Worm (Caenorhabditis elegans) whole organism, early embryonic: ENCODE measurements around the gene R05G6.3.

ENCODE experiments used
- B0310.2 ChIP-seq: sonication (generic microtip); optimal IDR thresholded peaks from 2 replicates; lab custom pipeline; 2016; ENCODE audit warnings: mild to moderate bottlenecking, missing genetic modification characterization, missing compliant biosample characterization
- F13C5.2 ChIP-seq: sonication (generic microtip); optimal IDR thresholded peaks from 2 replicates; lab custom pipeline; 2017; ENCODE audit warnings: mild to moderate bottlenecking, missing genetic modification characterization, inconsistent platforms, missing compliant biosample characterization
- aly-1 ChIP-seq: sonication (generic microtip); optimal IDR thresholded peaks from 2 replicates; lab custom pipeline; 2016; ENCODE audit warnings: missing genetic modification characterization, missing compliant biosample characterization
- ama-1 ChIP-seq: fragments of 150-350 bp; optimal IDR thresholded peaks from 2 replicates; lab custom pipeline; 2014
- ceh-13 ChIP-seq: fragments of 200-800 bp; sonication (Bioruptor generic); optimal IDR thresholded peaks from 2 replicates; lab custom pipeline; 2018; ENCODE audit warnings: mild to moderate bottlenecking, missing genetic modification characterization, missing compliant biosample characterization
- ceh-36 ChIP-seq: sonication (generic microtip); optimal IDR thresholded peaks from 2 replicates; lab custom pipeline; 2016; ENCODE audit warnings: missing genetic modification characterization, inconsistent platforms, missing compliant biosample characterization
- ets-7 ChIP-seq: sonication (generic microtip); optimal IDR thresholded peaks from 2 replicates; lab custom pipeline; 2016; ENCODE audit warnings: missing genotype, missing genetic modification characterization, missing compliant biosample characterization
- flt-1 ChIP-seq: fragments of 200-800 bp; sonication (Bioruptor generic); IDR thresholded peaks from 2 replicates; pipeline ENCODE4 v1.3.6; 2022; ENCODE audit warnings: missing genetic modification characterization, missing compliant biosample characterization
- hmbx-1 ChIP-seq: sonication (generic microtip); optimal IDR thresholded peaks from 2 replicates; lab custom pipeline; 2016; ENCODE audit warnings: mild to moderate bottlenecking, missing genetic modification characterization, missing compliant biosample characterization
- hmg-4 ChIP-seq: fragments of 200-800 bp; sonication (Bioruptor generic); optimal IDR thresholded peaks from 2 replicates; lab custom pipeline; 2018; ENCODE audit warnings: mild to moderate bottlenecking, missing genetic modification characterization, missing compliant biosample characterization
- hnd-1 ChIP-seq: sonication (generic microtip); optimal IDR thresholded peaks from 2 replicates; lab custom pipeline; 2016; ENCODE audit warnings: missing genetic modification characterization, missing compliant biosample characterization
- pes-1 ChIP-seq: fragments of 200-800 bp; sonication (Bioruptor generic); IDR thresholded peaks from 2 replicates; pipeline ENCODE4 v1.3.6; 2022; ENCODE audit warnings: missing genetic modification reagents, missing genetic modification characterization, missing compliant biosample characterization
- scrt-1 ChIP-seq: fragments of 200-800 bp; sonication (Bioruptor generic); IDR thresholded peaks from 2 replicates; pipeline ENCODE4 v1.3.6; 2022; ENCODE audit warnings: missing genetic modification characterization, missing compliant biosample characterization
- sea-1 ChIP-seq: fragments of 200-800 bp; sonication (Bioruptor generic); conservative IDR thresholded peaks from 2 replicates; pipeline ENCODE4 v1.3.6; 2022; ENCODE audit warnings: missing genetic modification characterization, missing compliant biosample characterization
- tbx-11 ChIP-seq: fragments of 200-800 bp; sonication (Bioruptor generic); IDR thresholded peaks from 2 replicates; pipeline ENCODE4 v1.3.6; 2022; ENCODE audit warnings: missing genetic modification characterization, missing compliant biosample characterization
- tbx-37 ChIP-seq: fragments of 200-800 bp; sonication (Bioruptor generic); conservative IDR thresholded peaks from 2 replicates; pipeline ENCODE4 v1.3.6; 2022; ENCODE audit warnings: missing genetic modification reagents, missing genetic modification characterization, missing compliant biosample characterization
- tra-4 ChIP-seq: sonication (generic microtip); optimal IDR thresholded peaks from 2 replicates; lab custom pipeline; 2017; ENCODE audit warnings: missing genetic modification characterization, missing compliant biosample characterization

Gene R05G6.3

DNA sequence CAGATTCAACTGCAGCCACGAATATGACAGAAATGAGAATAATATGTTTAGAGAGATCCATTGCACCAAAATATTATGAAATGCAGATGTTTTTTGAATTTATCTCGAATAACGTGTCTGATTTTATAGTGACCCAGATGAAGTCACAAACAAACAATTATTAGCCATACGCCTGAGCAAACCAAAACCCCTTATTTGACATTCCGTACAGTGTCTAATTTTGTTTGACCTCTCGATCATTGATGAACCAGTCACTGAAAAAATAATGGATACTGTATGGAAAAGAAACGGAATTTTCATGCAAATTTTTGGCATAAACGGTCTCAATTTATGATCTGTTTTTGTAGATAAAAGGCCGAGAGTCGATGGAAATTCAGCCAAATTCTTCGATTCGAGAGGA, at the start of gene R05G6.3, which contains the start of gene R05G6.9:
R05G6.3 (plus strand) TSS at position 386 of the 400 bp plus-strand sequence.
R05G6.9 (minus strand) TSS at position 101 of the 400 bp plus-strand sequence.
- no peak for TF ChIP-seq tbx-11 (GFP tag; lab: Robert Waterston, UW)
- no peak for TF ChIP-seq ets-7 (tag; lab: Kevin White, UChicago)
- TF ChIP-seq hmg-4 (GFP tag; lab: Kevin White, UChicago), result no peak
- no peak for TF ChIP-seq ama-1 (lab: Kevin White, UChicago)
- no peak for TF ChIP-seq flt-1 (GFP tag; lab: Robert Waterston, UW)
- no peak for TF ChIP-seq pes-1 (GFP tag; lab: Robert Waterston, UW)
- TF ChIP-seq aly-1 (tag; lab: Kevin White, UChicago), result no peak
- TF ChIP-seq B0310.2, result no peak
- no peak for TF ChIP-seq tbx-37 (GFP tag; lab: Robert Waterston, UW)
- TF ChIP-seq hnd-1 (tag; lab: Kevin White, UChicago), result no peak
- no peak for TF ChIP-seq hmbx-1 (tag; lab: Kevin White, UChicago)

DNA sequence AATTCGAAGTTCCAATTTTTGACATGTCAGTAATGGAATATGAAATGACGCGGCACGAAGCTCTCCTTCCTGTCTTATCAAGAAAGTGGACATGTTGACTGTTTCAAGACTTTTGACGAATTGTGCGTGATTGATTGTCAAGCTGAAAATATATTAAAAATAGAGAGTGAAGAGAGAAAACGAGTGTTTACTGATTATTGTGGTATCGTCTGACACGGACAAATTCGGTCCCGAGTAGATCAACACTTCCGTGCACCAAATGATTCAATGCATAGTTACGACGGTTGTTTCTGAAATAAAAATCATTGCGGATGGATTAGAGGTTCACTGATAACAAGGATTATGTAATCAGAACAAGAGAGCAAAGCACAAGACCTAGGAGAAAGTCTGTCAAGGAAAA, 49.2 kb upstream of the R05G6.3 start:
- TF ChIP-seq F13C5.2 (tag; lab: Kevin White, UChicago), result no peak
- no peak for TF ChIP-seq hmg-4 (GFP tag; lab: Kevin White, UChicago)
- TF ChIP-seq B0310.2, result no peak
- TF ChIP-seq ceh-13 (GFP tag; lab: Kevin White, UChicago), result no peak
- no peak for TF ChIP-seq pes-1 (GFP tag; lab: Robert Waterston, UW)
- no peak for TF ChIP-seq ceh-36 (tag; lab: Kevin White, UChicago)
- no peak for TF ChIP-seq sea-1 (GFP tag; lab: Robert Waterston, UW)
- no peak for TF ChIP-seq tbx-37 (GFP tag; lab: Robert Waterston, UW)

DNA sequence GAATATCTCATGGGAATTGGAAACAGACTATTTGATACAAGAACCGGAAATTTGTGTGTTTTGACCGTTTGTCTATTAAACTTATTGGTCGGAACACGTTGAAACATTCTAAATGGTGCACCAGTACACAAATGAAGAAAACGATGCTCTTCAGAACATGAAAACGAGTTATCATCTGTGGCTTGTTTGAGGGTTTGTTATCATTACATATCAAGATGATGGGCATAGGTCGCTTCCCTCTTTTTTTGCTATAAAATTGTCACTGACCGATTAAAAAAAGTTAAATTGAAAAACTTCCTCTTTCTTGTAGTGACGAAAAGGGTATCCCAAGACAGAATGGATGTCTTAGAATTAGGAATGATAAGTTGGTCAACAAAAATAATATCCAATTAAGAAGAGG, 47.7 kb upstream of the R05G6.3 start:
- TF ChIP-seq ceh-36 (tag; lab: Kevin White, UChicago) (no peak), flt-1 (GFP tag; lab: Robert Waterston, UW) (no peak), ama-1 (lab: Kevin White, UChicago) (no peak), tbx-37 (GFP tag; lab: Robert Waterston, UW) (no peak), B0310.2 (no peak), scrt-1 (GFP tag; lab: Robert Waterston, UW) (no peak), F13C5.2 (tag; lab: Kevin White, UChicago) (no peak), tbx-11 (GFP tag; lab: Robert Waterston, UW) (no peak), ceh-13 (GFP tag; lab: Kevin White, UChicago) (no peak), pes-1 (GFP tag; lab: Robert Waterston, UW) (no peak), hmg-4 (GFP tag; lab: Kevin White, UChicago) (no peak), hmbx-1 (tag; lab: Kevin White, UChicago) (no peak), ets-7 (tag; lab: Kevin White, UChicago) (no peak), aly-1 (tag; lab: Kevin White, UChicago) (no peak), hnd-1 (tag; lab: Kevin White, UChicago) (no peak), sea-1 (GFP tag; lab: Robert Waterston, UW) (no peak), tra-4 (tag; lab: Kevin White, UChicago) (no peak)

DNA sequence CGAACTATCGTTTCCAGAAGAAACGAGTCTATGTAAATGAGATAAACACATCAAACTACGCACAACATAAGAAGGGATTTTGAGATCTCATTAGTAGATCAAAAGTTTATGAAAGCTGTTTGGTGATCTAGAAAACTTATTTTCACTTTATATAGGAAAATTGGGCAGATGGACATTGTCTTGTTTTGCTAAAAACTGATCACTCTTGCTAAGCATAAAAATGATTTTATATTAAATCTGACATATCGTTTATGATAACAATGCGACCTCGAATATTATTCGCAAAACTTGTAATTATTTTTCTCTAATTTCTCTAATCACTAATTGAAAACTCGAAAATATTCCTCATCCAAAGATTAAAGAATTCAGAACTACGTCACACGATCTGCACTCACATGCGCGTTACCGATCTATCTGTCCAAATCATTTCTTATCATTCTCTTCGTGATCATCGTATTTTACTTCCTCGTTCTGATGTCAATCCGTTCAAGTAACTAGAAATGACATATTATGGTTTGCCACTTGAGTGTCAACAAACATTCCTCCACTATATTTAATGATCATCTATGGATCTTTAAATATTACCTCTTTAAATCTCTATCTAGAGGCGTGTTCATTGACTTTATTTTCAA, 46.5 kb upstream of the R05G6.3 start, which contains the start of gene F55G1.7:
F55G1.7 (minus strand) TSS at position 51 of the 632 bp plus-strand sequence.
- TF ChIP-seq F13C5.2 (tag; lab: Kevin White, UChicago), result no peak
- TF ChIP-seq ceh-36 (tag; lab: Kevin White, UChicago), result no peak
- no peak for TF ChIP-seq flt-1 (GFP tag; lab: Robert Waterston, UW)
- TF ChIP-seq hmg-4 (GFP tag; lab: Kevin White, UChicago), result no peak
- no peak for TF ChIP-seq ets-7 (tag; lab: Kevin White, UChicago)
- TF ChIP-seq tbx-37 (GFP tag; lab: Robert Waterston, UW), result no peak
- TF ChIP-seq sea-1 (GFP tag; lab: Robert Waterston, UW), result no peak
- TF ChIP-seq scrt-1 (GFP tag; lab: Robert Waterston, UW), result no peak
- no peak for TF ChIP-seq B0310.2
- no peak for TF ChIP-seq ama-1 (lab: Kevin White, UChicago)
- no peak for TF ChIP-seq aly-1 (tag; lab: Kevin White, UChicago)
- no peak for TF ChIP-seq pes-1 (GFP tag; lab: Robert Waterston, UW)

DNA sequence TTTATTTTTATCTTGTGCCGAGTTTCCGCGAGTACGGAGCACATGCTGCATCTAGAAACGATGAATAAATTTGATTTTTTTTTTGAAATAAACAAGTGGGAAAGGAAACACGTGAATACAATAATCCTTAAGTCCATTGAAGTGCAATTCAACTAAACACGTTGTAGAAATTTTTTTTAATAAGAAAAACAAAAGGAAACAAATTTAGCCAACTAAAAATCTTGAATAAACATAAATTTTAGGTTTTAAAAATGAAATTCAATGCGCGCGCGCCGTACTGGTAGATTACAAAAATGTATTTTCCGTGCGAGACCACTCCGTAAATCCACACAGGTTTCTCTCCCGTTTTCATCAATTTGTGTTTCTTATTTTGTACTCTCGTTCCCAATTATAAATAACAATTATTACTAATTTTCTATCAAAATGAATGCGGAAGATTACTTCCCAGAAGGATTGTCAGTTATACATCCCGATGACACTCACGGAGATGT, 43.1 kb upstream of the R05G6.3 start, which contains the start of the genes plk-3 and F55G1.6:
plk-3 (minus strand) TSS at position 51 of the 491 bp plus-strand sequence.
F55G1.6 (plus strand) TSS at position 359 of the 491 bp plus-strand sequence.
- TF ChIP-seq ceh-13 (GFP tag; lab: Kevin White, UChicago), result no peak
- TF ChIP-seq tbx-11 (GFP tag; lab: Robert Waterston, UW), result no peak
- no peak for TF ChIP-seq hmg-4 (GFP tag; lab: Kevin White, UChicago)
- no peak for TF ChIP-seq flt-1 (GFP tag; lab: Robert Waterston, UW)
- no peak for TF ChIP-seq hnd-1 (tag; lab: Kevin White, UChicago)
- no peak for TF ChIP-seq aly-1 (tag; lab: Kevin White, UChicago)
- TF ChIP-seq pes-1 (GFP tag; lab: Robert Waterston, UW), result no peak
- no peak for TF ChIP-seq B0310.2
- no peak for TF ChIP-seq scrt-1 (GFP tag; lab: Robert Waterston, UW)
- no peak for TF ChIP-seq sea-1 (GFP tag; lab: Robert Waterston, UW)
- no peak for TF ChIP-seq ceh-36 (tag; lab: Kevin White, UChicago)
- TF ChIP-seq hmbx-1 (tag; lab: Kevin White, UChicago), result no peak
- no peak for TF ChIP-seq tra-4 (tag; lab: Kevin White, UChicago)

DNA sequence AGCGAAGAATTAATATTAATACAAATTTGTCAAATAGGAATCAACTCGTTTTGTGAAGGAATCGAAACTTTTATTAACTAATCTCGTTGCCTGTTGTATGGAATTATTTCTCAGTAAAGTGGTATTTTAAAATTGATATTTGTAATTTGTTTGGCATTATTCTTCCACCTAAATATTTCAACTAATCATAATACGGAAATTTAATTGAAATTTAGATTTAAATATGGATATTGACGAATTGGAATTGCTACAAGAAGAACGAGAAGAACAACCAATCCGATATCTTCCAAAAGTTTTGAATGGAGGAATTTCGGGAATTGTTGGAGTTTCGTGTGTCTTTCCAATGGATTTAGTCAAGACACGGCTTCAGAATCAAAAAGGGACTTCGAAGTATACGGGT, 41.5 kb upstream of the R05G6.3 start, which contains the start of gene slc-25A18.2:
slc-25A18.2 (plus strand) TSS at position 216 of the 400 bp plus-strand sequence.
- TF ChIP-seq B0310.2 (no peak), hmg-4 (GFP tag; lab: Kevin White, UChicago) (no peak), pes-1 (GFP tag; lab: Robert Waterston, UW) (no peak), tra-4 (tag; lab: Kevin White, UChicago) (no peak), tbx-11 (GFP tag; lab: Robert Waterston, UW) (no peak), hnd-1 (tag; lab: Kevin White, UChicago) (no peak)
